Fruit fly (Drosophila melanogaster) whole organism, wandering third instar larva: Measurements from ENCODE around the gene CG2260.

Experiments
- Abd-B ChIP-seq: fragments of >200 bp; optimal IDR thresholded peaks from 2 replicates; lab custom pipeline; 2017; ENCODE audit warnings: missing biosample characterization, missing genetic modification characterization
- CG32264 ChIP-seq: fragments of 200-800 bp; sonication (Bioruptor generic); optimal IDR thresholded peaks from 2 replicates; lab custom pipeline; 2016; ENCODE audit warnings: missing biosample characterization, missing genetic modification characterization
- CG9705 ChIP-seq: fragments of 200-800 bp; sonication (Bioruptor generic); optimal IDR thresholded peaks from 2 replicates; lab custom pipeline; 2018; ENCODE audit warnings: missing biosample characterization, mild to moderate bottlenecking, missing genetic modification characterization
- CrebA ChIP-seq: fragments of 200-800 bp; sonication (Bioruptor generic); optimal IDR thresholded peaks from 2 replicates; lab custom pipeline; 2016; ENCODE audit warnings: missing biosample characterization, mild to moderate bottlenecking, missing genetic modification characterization, borderline replicate concordance
- Dfd ChIP-seq: fragments of >200 bp; optimal IDR thresholded peaks from 2 replicates; lab custom pipeline; 2017; ENCODE audit warnings: missing biosample characterization, missing genetic modification characterization
- Dif ChIP-seq: fragments of 200-275, 200-300 bp; sonication (Bioruptor generic); optimal IDR thresholded peaks from 2 replicates; lab custom pipeline; 2018; ENCODE audit warnings: missing biosample characterization, missing genetic modification characterization; ENCODE audit not compliant: partially characterized antibody
- GATAd ChIP-seq: sonication (Bioruptor generic); optimal IDR thresholded peaks from 2 replicates; lab custom pipeline; 2016; ENCODE audit warnings: missing biosample characterization, missing genetic modification characterization
- HLH106 ChIP-seq: fragments of 200-800 bp; optimal IDR thresholded peaks from 3 replicates; lab custom pipeline; 2019; ENCODE audit warnings: missing biosample characterization, mild to moderate bottlenecking, missing genetic modification characterization, moderate library complexity
- Hnf4 ChIP-seq: fragments of 200-800 bp; sonication (Bioruptor generic); optimal IDR thresholded peaks from 2 replicates; lab custom pipeline; 2016; ENCODE audit warnings: missing biosample characterization, mild to moderate bottlenecking, missing genetic modification characterization
- Hr78 ChIP-seq: fragments of >200 bp; optimal IDR thresholded peaks from 2 replicates; lab custom pipeline; 2017; ENCODE audit warnings: missing biosample characterization, missing genetic modification characterization
- Hr83 ChIP-seq: fragments of 200-300 bp; sonication (Bioruptor generic); optimal IDR thresholded peaks from 2 replicates; lab custom pipeline; 2016; ENCODE audit warnings: missing biosample characterization, mild to moderate bottlenecking, missing genetic modification characterization, moderate library complexity; ENCODE audit not compliant: poor library complexity, severe bottlenecking
- Jra ChIP-seq: sonication (Bioruptor generic); optimal IDR thresholded peaks from 2 replicates; lab custom pipeline; 2016; ENCODE audit warnings: missing biosample characterization, missing genetic modification characterization
- Mio ChIP-seq: sonication (Bioruptor generic); optimal IDR thresholded peaks from 2 replicates; lab custom pipeline; 2016; ENCODE audit warnings: missing biosample characterization, missing genetic modification characterization
- Myc ChIP-seq: fragments of >200 bp; optimal IDR thresholded peaks from 2 replicates; lab custom pipeline; 2017
- N ChIP-seq: fragments of >200 bp; optimal IDR thresholded peaks from 2 replicates; lab custom pipeline; 2018; ENCODE audit warnings: missing biosample characterization, missing external identifiers, missing genetic modification characterization
- OdsH ChIP-seq: fragments of 200-800 bp; sonication (Bioruptor generic); optimal IDR thresholded peaks from 2 replicates; lab custom pipeline; 2016; ENCODE audit warnings: missing biosample characterization, mild to moderate bottlenecking, missing genetic modification characterization
- Rel ChIP-seq, 2 experiments: fragments of 200-800 bp; sonication (Bioruptor generic) in 1 of 2; optimal IDR thresholded peaks; 2 replicates in 1 of 2; 3 replicates in 1 of 2; lab custom pipeline; 2016 to 2019; ENCODE audit warnings: mild to moderate bottlenecking in 2 of 2, missing biosample characterization in 2 of 2, missing genetic modification characterization in 2 of 2, moderate library complexity in 1 of 2
- Sp1 ChIP-seq: fragments of 200-800 bp; sonication (Bioruptor generic); optimal IDR thresholded peaks from 3 replicates; lab custom pipeline; 2019; ENCODE audit warnings: missing biosample characterization, mild to moderate bottlenecking, missing genetic modification characterization, moderate library complexity
- Vsx2 ChIP-seq: fragments of 200-300, 225-300 bp; sonication (Bioruptor generic); optimal IDR thresholded peaks from 2 replicates; lab custom pipeline; 2018; ENCODE audit warnings: missing biosample characterization, missing genetic modification characterization; ENCODE audit not compliant: partially characterized antibody
- br ChIP-seq: fragments of 200-800 bp; sonication (Bioruptor generic); optimal IDR thresholded peaks from 2 replicates; lab custom pipeline; 2016; ENCODE audit warnings: missing biosample characterization, missing genetic modification characterization
- brk ChIP-seq: fragments of 200-800 bp; sonication (Bioruptor generic); optimal IDR thresholded peaks from 2 replicates; lab custom pipeline; 2016; ENCODE audit warnings: missing biosample characterization, mild to moderate bottlenecking, missing genetic modification characterization
- dl ChIP-seq, 2 experiments: fragments of 175-275, 200-275 bp in 1 of 2; fragments of 200-275 bp in 1 of 2; sonication (Bioruptor generic); optimal IDR thresholded peaks; lab custom pipeline; 2018; ENCODE audit warnings: mild to moderate bottlenecking in 2 of 2, missing biosample characterization in 2 of 2, missing genetic modification characterization in 2 of 2, moderate library complexity in 2 of 2; ENCODE audit not compliant: partially characterized antibody in 2 of 2, insufficient read depth in 1 of 2
- dmrt93B ChIP-seq: fragments of 200-800 bp; sonication (Bioruptor generic); optimal IDR thresholded peaks from 2 replicates; lab custom pipeline; 2018; ENCODE audit warnings: missing biosample characterization, mild to moderate bottlenecking, missing genetic modification characterization
- dsf ChIP-seq: sonication (Bioruptor generic); optimal IDR thresholded peaks from 2 replicates; lab custom pipeline; 2016; ENCODE audit warnings: missing biosample characterization, missing genetic modification characterization, borderline replicate concordance
- ey ChIP-seq: fragments of 200-800 bp; sonication (Bioruptor generic); optimal IDR thresholded peaks from 2 replicates; lab custom pipeline; 2016; ENCODE audit warnings: missing biosample characterization, missing genetic modification characterization
- foxo ChIP-seq, 2 experiments: fragments of 200-800 bp; sonication (Bioruptor generic); optimal IDR thresholded peaks; 2 replicates in 1 of 2; 3 replicates in 1 of 2; lab custom pipeline; 2016 to 2017; ENCODE audit warnings: missing biosample characterization in 2 of 2, missing genetic modification characterization in 2 of 2
- fru ChIP-seq: fragments of 200-800 bp; sonication (Bioruptor generic); optimal IDR thresholded peaks from 3 replicates; lab custom pipeline; 2016; ENCODE audit warnings: missing biosample characterization, mild to moderate bottlenecking, missing genetic modification characterization
- h ChIP-seq: fragments of 200-800 bp; sonication (Bioruptor generic); optimal IDR thresholded peaks from 3 replicates; lab custom pipeline; 2016; ENCODE audit warnings: missing biosample characterization, mild to moderate bottlenecking, missing genetic modification characterization
- jim ChIP-seq: fragments of 175-275, 200-325 bp; sonication (Bioruptor generic); optimal IDR thresholded peaks from 2 replicates; lab custom pipeline; 2016; ENCODE audit warnings: missing biosample characterization, mild to moderate bottlenecking, missing genetic modification characterization
- lola ChIP-seq: fragments of >200 bp; optimal IDR thresholded peaks from 2 replicates; lab custom pipeline; 2017; ENCODE audit warnings: missing biosample characterization, missing genetic modification characterization
- pan ChIP-seq: fragments of >200 bp; optimal IDR thresholded peaks from 2 replicates; lab custom pipeline; 2017
- psq ChIP-seq: fragments of 200-800 bp; sonication (Bioruptor generic); optimal IDR thresholded peaks from 3 replicates; lab custom pipeline; 2017; ENCODE audit warnings: missing biosample characterization, mild to moderate bottlenecking, missing genetic modification characterization, moderate library complexity
- rgr ChIP-seq: fragments of 200-800 bp; sonication (Bioruptor generic); optimal IDR thresholded peaks from 3 replicates; lab custom pipeline; 2016; ENCODE audit warnings: missing biosample characterization, mild to moderate bottlenecking, missing genetic modification characterization
- sage ChIP-seq: fragments of 200-800 bp; sonication (Bioruptor generic); optimal IDR thresholded peaks from 2 replicates; lab custom pipeline; 2016; ENCODE audit warnings: missing biosample characterization, mild to moderate bottlenecking, missing genetic modification characterization
- sv ChIP-seq: fragments of 200-800 bp; sonication (Bioruptor generic); optimal IDR thresholded peaks from 3 replicates; lab custom pipeline; 2016; ENCODE audit warnings: missing biosample characterization, missing genetic modification characterization
- tai ChIP-seq: sonication (Bioruptor generic); optimal IDR thresholded peaks from 2 replicates; lab custom pipeline; 2016; ENCODE audit warnings: missing biosample characterization, missing genetic modification characterization
- usp ChIP-seq: fragments of >200 bp; optimal IDR thresholded peaks from 2 replicates; lab custom pipeline; 2017; ENCODE audit warnings: missing biosample characterization, missing genetic modification characterization
- woc ChIP-seq: sonication (Bioruptor generic); optimal IDR thresholded peaks from 2 replicates; lab custom pipeline; 2016; ENCODE audit warnings: missing biosample characterization, mild to moderate bottlenecking, missing genetic modification characterization

Gene CG2260

dm6 chrX:8143537-8143936 lies 22.6 kb upstream of the CG2260 start, which contains the start of gene CG17982 (continued):
- TF ChIP-seq CG9705 (GFP tag; lab: Kevin White, UChicago): peak; percentile 88
- TF ChIP-seq brk (GFP tag; lab: Kevin White, UChicago): no peak
- peak; percentile 92 for TF ChIP-seq HLH106
- no peak for TF ChIP-seq lola (GFP tag; lab: Kevin White, UChicago)
- peak; percentile 86 for TF ChIP-seq woc (GFP tag; lab: Kevin White, UChicago)
- peak; percentile 81 to 95 for TF ChIP-seq foxo (GFP tag; optimal IDR thresholded peaks at IDR 0.05; lab: Kevin White, UChicago)
- TF ChIP-seq Hnf4 (GFP tag; lab: Kevin White, UChicago): no peak
- TF ChIP-seq dsf (GFP tag; lab: Kevin White, UChicago): peak; percentile 81
- peak; percentile 92 for TF ChIP-seq Sp1
- TF ChIP-seq Dif (GFP tag; lab: Kevin White, UChicago): no peak
- peak; percentile 94 for TF ChIP-seq h (GFP tag; lab: Kevin White, UChicago)
- TF ChIP-seq GATAd (GFP tag; lab: Kevin White, UChicago): peak; percentile 85
- TF ChIP-seq jim (GFP tag; lab: Kevin White, UChicago): no peak
- TF ChIP-seq Rel (GFP tag; optimal IDR thresholded peaks at IDR 0.05; lab: Kevin White, UChicago): peak; percentile 73
- TF ChIP-seq Rel (tag; optimal IDR thresholded peaks at IDR 0.05; lab: Kevin White, UChicago): peak; percentile 99
- no peak for TF ChIP-seq Dfd (GFP tag; lab: Kevin White, UChicago)
- peak; percentile 93 for TF ChIP-seq ey (GFP tag; lab: Kevin White, UChicago)
- peak; percentile 17 for TF ChIP-seq sv (GFP tag; lab: Kevin White, UChicago)
- peak; percentile 93 for TF ChIP-seq Jra (GFP tag; lab: Kevin White, UChicago)
- no peak for TF ChIP-seq pan (lab: Kevin White, UChicago)
- peak; percentile 89 for TF ChIP-seq OdsH
- TF ChIP-seq, all 38 proteins: peak for 21

- no peak for TF ChIP-seq Sp1
- no peak for TF ChIP-seq brk (GFP tag; lab: Kevin White, UChicago)
- TF ChIP-seq foxo (GFP tag; optimal IDR thresholded peaks at IDR 0.05; lab: Kevin White, UChicago): no peak
- TF ChIP-seq Abd-B: no peak
- TF ChIP-seq h (GFP tag; lab: Kevin White, UChicago): no peak
- TF ChIP-seq woc (GFP tag; lab: Kevin White, UChicago): no peak
- no peak for TF ChIP-seq Jra (GFP tag; lab: Kevin White, UChicago)
Observed at dm6 chrX:8142067-8142462, 21.1 kb upstream of the CG2260 start, which contains the start of gene Smox. TSS of gene Smox (minus strand) at chrX:8142279.

- TF ChIP-seq fru (GFP tag; lab: Kevin White, UChicago): peak; percentile 61
- no peak for TF ChIP-seq dl (GFP tag; optimal IDR thresholded peaks at IDR 0.05; lab: Kevin White, UChicago; ENCODE audit: insufficient read depth in 1 of 2, partially characterized antibody in 2 of 2)
- TF ChIP-seq CG32264 (GFP tag; lab: Kevin White, UChicago): no peak
- no peak for TF ChIP-seq GATAd (GFP tag; lab: Kevin White, UChicago)
- TF ChIP-seq rgr (GFP tag; lab: Kevin White, UChicago): peak; percentile 72
- peak in 1 of 2 experiments; percentile 67 for TF ChIP-seq foxo (GFP tag; optimal IDR thresholded peaks at IDR 0.05; lab: Kevin White, UChicago)
- peak; percentile 49 for TF ChIP-seq Hr78 (GFP tag; lab: Kevin White, UChicago)
- TF ChIP-seq sv (GFP tag; lab: Kevin White, UChicago): no peak
- peak; percentile 40 for TF ChIP-seq Hnf4 (GFP tag; lab: Kevin White, UChicago)
- no peak for TF ChIP-seq tai
- peak; percentile 95 for TF ChIP-seq N
- TF ChIP-seq Rel (GFP tag; optimal IDR thresholded peaks at IDR 0.05; lab: Kevin White, UChicago): no peak
- peak; percentile 34 for TF ChIP-seq Rel (tag; optimal IDR thresholded peaks at IDR 0.05; lab: Kevin White, UChicago)
- TF ChIP-seq Vsx2 (GFP tag; lab: Kevin White, UChicago): no peak
- no peak for TF ChIP-seq jim (GFP tag; lab: Kevin White, UChicago)
- TF ChIP-seq h (GFP tag; lab: Kevin White, UChicago): peak; percentile 67
- peak; percentile 65 for TF ChIP-seq Sp1
- peak; percentile 19 for TF ChIP-seq sage
- TF ChIP-seq Dfd (GFP tag; lab: Kevin White, UChicago): no peak
- TF ChIP-seq dsf (GFP tag; lab: Kevin White, UChicago): no peak
- peak; percentile 39 for TF ChIP-seq CG9705 (GFP tag; lab: Kevin White, UChicago)
- peak; percentile 63 for TF ChIP-seq Abd-B
- TF ChIP-seq psq (GFP tag; lab: Kevin White, UChicago): peak; percentile 29
- TF ChIP-seq HLH106: peak; percentile 38
- TF ChIP-seq woc (GFP tag; lab: Kevin White, UChicago): peak; percentile 11
- TF ChIP-seq pan (lab: Kevin White, UChicago): no peak
- TF ChIP-seq OdsH: peak; percentile 47
- TF ChIP-seq Dif (GFP tag; lab: Kevin White, UChicago): peak; percentile 52
- TF ChIP-seq dmrt93B (GFP tag; lab: Kevin White, UChicago): no peak
- no peak for TF ChIP-seq lola (GFP tag; lab: Kevin White, UChicago)
- TF ChIP-seq usp: no peak
- TF ChIP-seq Myc: no peak
- TF ChIP-seq CrebA (GFP tag; lab: Kevin White, UChicago): no peak
- TF ChIP-seq Mio (GFP tag; lab: Kevin White, UChicago): no peak
- peak; percentile 63 for TF ChIP-seq ey (GFP tag; lab: Kevin White, UChicago)
- no peak for TF ChIP-seq brk (GFP tag; lab: Kevin White, UChicago)
- TF ChIP-seq Hr83 (GFP tag; lab: Kevin White, UChicago): peak; percentile 89
- TF ChIP-seq br (GFP tag; lab: Kevin White, UChicago): no peak
- peak; percentile 25 for TF ChIP-seq Jra (GFP tag; lab: Kevin White, UChicago)
Observed at dm6 chrX:8141353-8142066, 20.6 kb upstream of the CG2260 start.
